Worm (Caenorhabditis elegans) whole organism, early embryonic: Measurements from ENCODE around the gene gst-44.

Source experiments
- B0310.2 ChIP-seq: sonication (generic microtip); optimal IDR thresholded peaks from 2 replicates; lab custom pipeline; 2016; ENCODE audit warnings: mild to moderate bottlenecking, missing genetic modification characterization, missing compliant biosample characterization
- aly-1 ChIP-seq: sonication (generic microtip); optimal IDR thresholded peaks from 2 replicates; lab custom pipeline; 2016; ENCODE audit warnings: missing genetic modification characterization, missing compliant biosample characterization
- ama-1 ChIP-seq: fragments of 150-350 bp; optimal IDR thresholded peaks from 2 replicates; lab custom pipeline; 2014
- ceh-13 ChIP-seq: fragments of 200-800 bp; sonication (Bioruptor generic); optimal IDR thresholded peaks from 2 replicates; lab custom pipeline; 2018; ENCODE audit warnings: mild to moderate bottlenecking, missing genetic modification characterization, missing compliant biosample characterization
- ceh-36 ChIP-seq: sonication (generic microtip); optimal IDR thresholded peaks from 2 replicates; lab custom pipeline; 2016; ENCODE audit warnings: missing genetic modification characterization, inconsistent platforms, missing compliant biosample characterization
- ets-7 ChIP-seq: sonication (generic microtip); optimal IDR thresholded peaks from 2 replicates; lab custom pipeline; 2016; ENCODE audit warnings: missing genotype, missing genetic modification characterization, missing compliant biosample characterization
- flt-1 ChIP-seq: fragments of 200-800 bp; sonication (Bioruptor generic); IDR thresholded peaks from 2 replicates; pipeline ENCODE4 v1.3.6; 2022; ENCODE audit warnings: missing genetic modification characterization, missing compliant biosample characterization
- hmg-4 ChIP-seq: fragments of 200-800 bp; sonication (Bioruptor generic); optimal IDR thresholded peaks from 2 replicates; lab custom pipeline; 2018; ENCODE audit warnings: mild to moderate bottlenecking, missing genetic modification characterization, missing compliant biosample characterization
- hnd-1 ChIP-seq: sonication (generic microtip); optimal IDR thresholded peaks from 2 replicates; lab custom pipeline; 2016; ENCODE audit warnings: missing genetic modification characterization, missing compliant biosample characterization
- pes-1 ChIP-seq: fragments of 200-800 bp; sonication (Bioruptor generic); IDR thresholded peaks from 2 replicates; pipeline ENCODE4 v1.3.6; 2022; ENCODE audit warnings: missing genetic modification reagents, missing genetic modification characterization, missing compliant biosample characterization
- scrt-1 ChIP-seq: fragments of 200-800 bp; sonication (Bioruptor generic); IDR thresholded peaks from 2 replicates; pipeline ENCODE4 v1.3.6; 2022; ENCODE audit warnings: missing genetic modification characterization, missing compliant biosample characterization
- tbx-11 ChIP-seq: fragments of 200-800 bp; sonication (Bioruptor generic); IDR thresholded peaks from 2 replicates; pipeline ENCODE4 v1.3.6; 2022; ENCODE audit warnings: missing genetic modification characterization, missing compliant biosample characterization
- tbx-37 ChIP-seq: fragments of 200-800 bp; sonication (Bioruptor generic); conservative IDR thresholded peaks from 2 replicates; pipeline ENCODE4 v1.3.6; 2022; ENCODE audit warnings: missing genetic modification reagents, missing genetic modification characterization, missing compliant biosample characterization
- tra-4 ChIP-seq: sonication (generic microtip); optimal IDR thresholded peaks from 2 replicates; lab custom pipeline; 2017; ENCODE audit warnings: missing genetic modification characterization, missing compliant biosample characterization

- peak; percentile 84 for TF ChIP-seq pes-1 (GFP tag; lab: Robert Waterston, UW)
- peak; percentile 78 for TF ChIP-seq flt-1
- peak; percentile 70 for TF ChIP-seq tbx-11 (GFP tag; lab: Robert Waterston, UW)
- TF ChIP-seq tra-4 (tag; lab: Kevin White, UChicago) = peak; percentile 61
- TF ChIP-seq hmg-4 = peak; percentile 75
- TF ChIP-seq ama-1 (lab: Kevin White, UChicago) = no peak
- peak; percentile 90 for TF ChIP-seq scrt-1
- peak; percentile 39 for TF ChIP-seq ets-7
- peak; percentile 52; the same call in 1 of the 2 replicates for TF ChIP-seq tbx-37 (GFP tag; lab: Robert Waterston, UW)
- peak; percentile 57 for TF ChIP-seq B0310.2 (tag; lab: Kevin White, UChicago)
- peak; percentile 76 for TF ChIP-seq ceh-36 (tag; lab: Kevin White, UChicago)
- TF ChIP-seq aly-1 (tag; lab: Kevin White, UChicago) = peak; percentile 89
- TF ChIP-seq hnd-1 (tag; lab: Kevin White, UChicago) = peak; percentile 50
- TF ChIP-seq ceh-13 (GFP tag; lab: Kevin White, UChicago) = peak; percentile 43
Observed at ce11 chrV:16370039-16370438, 20.7 kb upstream of the gst-44 start.
